Worm (Caenorhabditis elegans): Measurements from ENCODE around the gene coa-3.

The coa-3 gene

ce11 chrII:4575579-4575978, 26.9 kb downstream of the coa-3 start:
- TF ChIP-seq nhr-21 (tag; optimal IDR thresholded peaks at IDR 0.05) (no peak), mab-5 (tag; optimal IDR thresholded peaks at IDR 0.05) (peak; percentile 69)

DNA sequence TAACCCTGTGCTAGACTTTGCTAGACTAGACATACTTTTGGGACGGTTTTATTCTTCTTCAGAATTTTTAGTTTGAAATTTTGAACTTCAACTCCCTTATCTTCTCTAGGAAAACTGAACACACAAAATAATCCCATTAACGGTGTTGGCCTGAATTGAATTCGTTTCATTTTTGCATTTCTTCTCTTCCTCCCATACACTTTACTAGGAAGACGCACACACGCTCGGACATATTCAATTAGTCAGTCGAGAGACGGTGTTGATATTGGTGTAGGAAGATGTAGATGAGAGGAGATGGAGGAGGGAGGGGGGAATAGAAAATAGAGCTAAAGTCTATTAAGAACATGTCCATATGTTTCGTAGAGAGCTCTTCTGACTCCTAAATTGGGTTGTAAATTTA, 27.8 kb downstream of the coa-3 start:
- TF ChIP-seq nhr-25 (tag; optimal IDR thresholded peaks at IDR 0.05) = no peak
- no peak for TF ChIP-seq unc-39 (tag; optimal IDR thresholded peaks at IDR 0.05)
- TF ChIP-seq aly-2 (tag; optimal IDR thresholded peaks at IDR 0.05) = no peak
- TF ChIP-seq F13H6.1 (tag; optimal IDR thresholded peaks at IDR 0.05) = no peak

ce11 chrII:4573084-4573483, 29.3 kb downstream of the coa-3 start:
- TF ChIP-seq crh-2 (tag; optimal IDR thresholded peaks at IDR 0.05) (no peak), lin-11 (tag; optimal IDR thresholded peaks at IDR 0.05) (no peak), nhr-11 (tag; optimal IDR thresholded peaks at IDR 0.05) (no peak), ZK546.5 (tag; optimal IDR thresholded peaks at IDR 0.05) (no peak), unc-55 (GFP tag; optimal IDR thresholded peaks at IDR 0.05) (no peak), elt-1 (tag; optimal IDR thresholded peaks at IDR 0.05) (peak; percentile 64), sma-3 (GFP tag; optimal IDR thresholded peaks at IDR 0.05) (no peak), nhr-25 (tag; optimal IDR thresholded peaks at IDR 0.05) (no peak), fos-1 (tag; optimal IDR thresholded peaks at IDR 0.05) (no peak), ceh-16 (tag; optimal IDR thresholded peaks at IDR 0.05) (peak; percentile 49), nhr-129 (tag; optimal IDR thresholded peaks at IDR 0.05) (no peak)

- TF ChIP-seq ztf-1 (GFP tag; conservative IDR thresholded peaks at IDR 0.05) (no peak), gmeb-1 (tag; optimal IDR thresholded peaks at IDR 0.05) (no peak), blmp-1 (tag; optimal IDR thresholded peaks at IDR 0.05; ENCODE audit: insufficient read depth) (no peak), nhr-129 (tag; optimal IDR thresholded peaks at IDR 0.05) (no peak), Y55F3AM.14 (GFP tag; optimal IDR thresholded peaks at IDR 0.05) (no peak), elt-1 (tag; optimal IDR thresholded peaks at IDR 0.05) (no peak), nhr-12 (tag; optimal IDR thresholded peaks at IDR 0.05) (no peak), snpc-4 (tag; optimal IDR thresholded peaks at IDR 0.05) (no peak), sem-4 (tag; optimal IDR thresholded peaks at IDR 0.05) (no peak), nhr-23 (tag; optimal IDR thresholded peaks at IDR 0.05) (no peak), ztf-11 (tag; optimal IDR thresholded peaks at IDR 0.05) (no peak), mbf-1 (tag; optimal IDR thresholded peaks at IDR 0.05) (no peak), nhr-11 (tag; optimal IDR thresholded peaks at IDR 0.05) (no peak), unc-39 (tag; optimal IDR thresholded peaks at IDR 0.05) (no peak), nhr-10 (tag; optimal IDR thresholded peaks at IDR 0.05) (no peak), ama-1 (optimal IDR thresholded peaks at IDR 0.05) (no peak)
Observed at ce11 chrII:4572579-4572978, 29.9 kb downstream of the coa-3 start.

- TF ChIP-seq snpc-4 (tag; optimal IDR thresholded peaks at IDR 0.05) (no peak), mbf-1 (tag; optimal IDR thresholded peaks at IDR 0.05) (no peak), ztf-4 (tag; optimal IDR thresholded peaks at IDR 0.05) (no peak), aly-2 (tag; optimal IDR thresholded peaks at IDR 0.05) (no peak), alr-1 (tag; optimal IDR thresholded peaks at IDR 0.05) (no peak), gmeb-1 (tag; optimal IDR thresholded peaks at IDR 0.05) (no peak), blmp-1 (tag; optimal IDR thresholded peaks at IDR 0.05; ENCODE audit: insufficient read depth) (no peak), nhr-25 (tag; optimal IDR thresholded peaks at IDR 0.05) (no peak), sem-4 (tag; optimal IDR thresholded peaks at IDR 0.05) (no peak), ceh-82 (tag; optimal IDR thresholded peaks at IDR 0.05) (no peak), nhr-6 (tag; optimal IDR thresholded peaks at IDR 0.05) (no peak), unc-39 (tag; optimal IDR thresholded peaks at IDR 0.05) (no peak)
Observed at ce11 chrII:4571868-4572267, 30.6 kb downstream of the coa-3 start, which contains the start of gene vab-1. Gene vab-1 (plus strand): TSS chrII:4572000.

DNA sequence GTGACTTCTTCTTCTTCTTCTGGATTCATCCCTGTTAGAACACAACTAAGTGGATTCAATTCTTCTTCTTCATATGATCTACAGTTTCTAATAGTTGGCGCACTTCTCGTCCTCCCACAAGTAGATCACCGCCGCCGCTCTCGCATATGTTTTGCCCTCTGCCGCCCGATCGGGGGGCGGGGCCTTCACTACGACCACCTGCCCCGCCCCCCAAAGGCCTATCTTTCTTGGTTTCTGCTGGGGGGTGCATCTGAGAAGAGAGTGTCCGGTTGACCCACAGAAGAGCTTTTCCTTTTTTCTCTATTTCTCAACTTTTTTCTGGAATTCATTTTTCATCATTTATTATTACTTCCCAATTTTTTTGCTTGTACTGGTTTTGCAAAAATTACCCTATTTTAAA, 31.3 kb downstream of the coa-3 start:
- TF ChIP-seq sma-3 (GFP tag; optimal IDR thresholded peaks at IDR 0.05) = no peak
- no peak for TF ChIP-seq dmd-4 (tag; optimal IDR thresholded peaks at IDR 0.05)
- no peak for TF ChIP-seq gmeb-1 (tag; optimal IDR thresholded peaks at IDR 0.05)
- no peak for TF ChIP-seq nhr-77 (tag; optimal IDR thresholded peaks at IDR 0.05)
- TF ChIP-seq lin-11 (tag; optimal IDR thresholded peaks at IDR 0.05) = no peak
- TF ChIP-seq alr-1 (tag; optimal IDR thresholded peaks at IDR 0.05) = no peak
- TF ChIP-seq skn-1 (tag; optimal IDR thresholded peaks at IDR 0.05) = no peak
- no peak for TF ChIP-seq unc-55 (GFP tag; optimal IDR thresholded peaks at IDR 0.05)
- TF ChIP-seq zag-1 (tag; optimal IDR thresholded peaks at IDR 0.05) = no peak
- no peak for TF ChIP-seq nhr-10 (tag; optimal IDR thresholded peaks at IDR 0.05)
- no peak for TF ChIP-seq ztf-4 (tag; optimal IDR thresholded peaks at IDR 0.05)
